Worm (Caenorhabditis elegans) whole organism, L3 larva: ENCODE results near the gene gpcp-2.

ENCODE experiments used
- R02D3.7 ChIP-seq: fragments of 150-350 bp; optimal IDR thresholded peaks from 2 replicates; lab custom pipeline; 2014; ENCODE audit warnings: missing biosample characterization, missing genetic modification characterization
- ZK546.5 ChIP-seq: sonication (generic microtip); optimal IDR thresholded peaks from 2 replicates; lab custom pipeline; 2017; ENCODE audit warnings: missing biosample characterization, missing genetic modification characterization
- aly-2 ChIP-seq: fragments of 150-350 bp; optimal IDR thresholded peaks from 2 replicates; lab custom pipeline; 2014; ENCODE audit warnings: missing biosample characterization, missing genetic modification characterization
- ama-1 ChIP-seq: fragments of 150-350 bp; optimal IDR thresholded peaks from 2 replicates; lab custom pipeline; 2018
- ceh-16 ChIP-seq: sonication (generic microtip); optimal IDR thresholded peaks from 2 replicates; lab custom pipeline; 2017; ENCODE audit warnings: missing biosample characterization, missing genetic modification characterization
- ceh-28 ChIP-seq: fragments of 150-350 bp; optimal IDR thresholded peaks from 2 replicates; lab custom pipeline; 2014; ENCODE audit warnings: missing biosample characterization, missing genetic modification reagents, missing genetic modification characterization
- ceh-82 ChIP-seq: fragments of 150-350 bp; optimal IDR thresholded peaks from 2 replicates; lab custom pipeline; 2014; ENCODE audit warnings: missing biosample characterization, missing genetic modification characterization
- daf-12 ChIP-seq: fragments of 150-350 bp; optimal IDR thresholded peaks from 2 replicates; lab custom pipeline; 2014; ENCODE audit warnings: missing biosample characterization, missing genetic modification reagents, missing genetic modification characterization
- egl-27 ChIP-seq: sonication (generic microtip); optimal IDR thresholded peaks from 4 replicates; lab custom pipeline; 2017; ENCODE audit warnings: missing biosample characterization, missing genetic modification reagents, missing genetic modification characterization
- egl-5 ChIP-seq: fragments of 150-350 bp; optimal IDR thresholded peaks from 2 replicates; lab custom pipeline; 2017; ENCODE audit warnings: missing biosample characterization, missing genetic modification reagents, missing genetic modification characterization, inconsistent platforms
- elt-1 ChIP-seq: fragments of 150-350 bp; optimal IDR thresholded peaks from 2 replicates; lab custom pipeline; 2014; ENCODE audit warnings: missing biosample characterization, missing genetic modification characterization
- elt-2 ChIP-seq: sonication (generic microtip); optimal IDR thresholded peaks from 2 replicates; lab custom pipeline; 2016; ENCODE audit warnings: missing genetic modification reagents, mild to moderate bottlenecking, missing genetic modification characterization, missing compliant biosample characterization
- elt-3 ChIP-seq, 3 experiments: fragments of 150-350 bp in 1 of 3; sonication (generic microtip) in 2 of 3; optimal IDR thresholded peaks; 2 replicates in 2 of 3; 4 replicates in 1 of 3; lab custom pipeline; 2014 to 2017; ENCODE audit warnings: missing biosample characterization in 3 of 3, missing genetic modification characterization in 3 of 3
- eor-1 ChIP-seq, 2 experiments: fragments of 150-350 bp; optimal IDR thresholded peaks; 2 replicates each; lab custom pipeline; 2014 to 2018; ENCODE audit warnings: missing biosample characterization in 2 of 2, missing genetic modification characterization in 2 of 2
- fkh-10 ChIP-seq: sonication (generic microtip); optimal IDR thresholded peaks from 2 replicates; lab custom pipeline; 2017; ENCODE audit warnings: missing biosample characterization, missing genetic modification reagents, missing genetic modification characterization
- jun-1 ChIP-seq: fragments of 150-350 bp; optimal IDR thresholded peaks from 2 replicates; lab custom pipeline; 2014; ENCODE audit warnings: missing biosample characterization, missing genetic modification reagents, missing genetic modification characterization
- lin-39 ChIP-seq: fragments of 150-350 bp; optimal IDR thresholded peaks from 2 replicates; lab custom pipeline; 2018; ENCODE audit warnings: missing biosample characterization, missing genetic modification reagents, missing genetic modification characterization
- lsy-12 ChIP-seq: sonication (generic microtip); optimal IDR thresholded peaks from 2 replicates; lab custom pipeline; 2016; ENCODE audit warnings: mild to moderate bottlenecking, missing genetic modification characterization, missing compliant biosample characterization
- nfya-1 ChIP-seq: sonication (generic microtip); optimal IDR thresholded peaks from 2 replicates; lab custom pipeline; 2017; ENCODE audit warnings: missing genetic modification characterization, mild to moderate bottlenecking, missing compliant biosample characterization, antibody characterized with exemption, moderate library complexity; ENCODE audit not compliant: insufficient read depth
- nhr-11 ChIP-seq: fragments of 150-350 bp; optimal IDR thresholded peaks from 2 replicates; lab custom pipeline; 2014; ENCODE audit warnings: missing biosample characterization, missing genetic modification characterization
- nhr-23 ChIP-seq: fragments of 150-350 bp; optimal IDR thresholded peaks from 2 replicates; lab custom pipeline; 2014; ENCODE audit warnings: missing biosample characterization, missing genetic modification reagents, missing genetic modification characterization
- nhr-237 ChIP-seq: fragments of 150-350 bp; optimal IDR thresholded peaks from 2 replicates; lab custom pipeline; 2014; ENCODE audit warnings: missing biosample characterization, missing genetic modification characterization
- nhr-25 ChIP-seq: sonication (generic microtip); optimal IDR thresholded peaks from 2 replicates; lab custom pipeline; 2017; ENCODE audit warnings: missing biosample characterization, missing genetic modification characterization
- nhr-43 ChIP-seq: sonication (generic microtip); optimal IDR thresholded peaks from 2 replicates; lab custom pipeline; 2016; ENCODE audit warnings: mild to moderate bottlenecking, missing genetic modification characterization, missing compliant biosample characterization; ENCODE audit not compliant: poor library complexity, severe bottlenecking
- nhr-76 ChIP-seq: fragments of 150-350 bp; sonication (generic microtip); optimal IDR thresholded peaks from 5 replicates; lab custom pipeline; 2014; ENCODE audit warnings: missing biosample characterization, missing genetic modification characterization
- nhr-77 ChIP-seq: fragments of 150-350 bp; optimal IDR thresholded peaks from 2 replicates; lab custom pipeline; 2014; ENCODE audit warnings: missing biosample characterization, missing genetic modification characterization
- pqm-1 ChIP-seq: fragments of 150-350 bp; optimal IDR thresholded peaks from 2 replicates; lab custom pipeline; 2017; ENCODE audit warnings: missing biosample characterization, missing genetic modification characterization, inconsistent platforms
- skn-1 ChIP-seq: fragments of 150-350 bp; optimal IDR thresholded peaks from 2 replicates; lab custom pipeline; 2014; ENCODE audit warnings: missing biosample characterization, missing genetic modification characterization
- snpc-4 ChIP-seq: fragments of 150-350 bp; optimal IDR thresholded peaks from 2 replicates; lab custom pipeline; 2014; ENCODE audit warnings: missing biosample characterization, missing genetic modification characterization
- tbx-2 ChIP-seq: sonication (generic microtip); optimal IDR thresholded peaks from 2 replicates; lab custom pipeline; 2016; ENCODE audit warnings: mild to moderate bottlenecking, missing genetic modification characterization, missing compliant biosample characterization
- unc-39 ChIP-seq: sonication (generic microtip); optimal IDR thresholded peaks from 4 replicates; lab custom pipeline; 2017; ENCODE audit warnings: missing biosample characterization, missing genetic modification characterization
- ztf-11 ChIP-seq: fragments of 150-350 bp; optimal IDR thresholded peaks from 2 replicates; lab custom pipeline; 2014; ENCODE audit warnings: missing biosample characterization, missing genetic modification characterization
- ztf-4 ChIP-seq: fragments of 150-350 bp; optimal IDR thresholded peaks from 2 replicates; lab custom pipeline; 2014; ENCODE audit warnings: missing biosample characterization, missing genetic modification characterization

The gpcp-2 gene

DNA sequence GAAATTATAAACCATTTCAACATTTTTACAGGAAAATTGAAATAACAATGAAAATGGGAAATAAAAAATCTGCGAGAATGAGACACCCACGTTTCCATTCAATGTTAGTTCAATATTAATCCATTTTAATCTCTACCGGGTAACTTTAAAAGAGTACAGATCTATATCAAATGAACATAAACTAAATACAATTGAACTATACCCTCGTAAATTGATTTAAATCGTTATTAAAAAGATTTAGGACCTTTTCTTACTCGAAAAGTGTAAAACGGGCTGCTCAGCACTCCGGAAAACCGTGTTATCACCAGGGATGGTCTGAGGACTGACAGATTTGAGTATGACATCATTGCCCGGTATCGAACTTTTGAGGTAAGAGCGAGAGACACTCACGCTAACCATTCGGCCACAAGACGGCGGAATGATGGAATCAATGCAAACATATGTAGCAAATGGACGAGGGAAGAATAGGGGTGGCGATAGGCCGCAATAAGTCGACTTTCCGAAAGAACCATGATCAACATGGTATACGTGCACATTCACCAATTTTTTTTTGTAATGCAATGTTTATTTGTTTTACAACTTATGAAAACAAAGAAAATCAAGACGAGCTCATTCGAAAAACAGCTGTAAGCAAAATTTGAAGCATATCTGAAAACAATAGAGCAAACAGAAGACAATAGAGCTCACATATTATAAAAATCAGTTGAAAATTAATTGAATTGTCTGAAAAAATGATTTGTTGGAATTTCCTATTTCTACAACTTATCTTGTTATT is 33.9 kb upstream of the gpcp-2 start, which contains the start of the genes chst-1 and C41C4.9:
chst-1 (minus strand) TSS at position 51 of the 775 bp plus-strand sequence.
C41C4.9 (plus strand) TSS at position 725 of the 775 bp plus-strand sequence.
- no peak for TF ChIP-seq ztf-11 (tag; lab: Kevin White, UChicago)
- TF ChIP-seq ceh-16, result peak; percentile 22
- TF ChIP-seq nhr-77, result peak; percentile 83
- TF ChIP-seq R02D3.7, result peak; percentile 21
- TF ChIP-seq nhr-23, result no peak
- no peak for TF ChIP-seq fkh-10
- no peak for TF ChIP-seq nhr-76 (tag; lab: Kevin White, UChicago)
- peak; percentile 6 for TF ChIP-seq ama-1
- peak; percentile 75 for TF ChIP-seq nhr-25
- no peak for TF ChIP-seq snpc-4 (tag; lab: Kevin White, UChicago)
- TF ChIP-seq elt-3 (tag; optimal IDR thresholded peaks at IDR 0.05; lab: Kevin White, UChicago), result peak in 1 of 3 experiments; percentile 79
- TF ChIP-seq eor-1 (tag; optimal IDR thresholded peaks at IDR 0.05; lab: Kevin White, UChicago), result no peak
- peak; percentile 55 for TF ChIP-seq lin-39 (tag; lab: Kevin White, UChicago)
- peak; percentile 52 for TF ChIP-seq nfya-1
- peak; percentile 83 for TF ChIP-seq nhr-43 (tag; lab: Kevin White, UChicago)
- peak; percentile 61 for TF ChIP-seq tbx-2 (tag; lab: Kevin White, UChicago)
- TF ChIP-seq lsy-12 (tag; lab: Kevin White, UChicago), result peak; percentile 76
- TF ChIP-seq ceh-28, result no peak
- TF ChIP-seq ceh-82 (tag; lab: Kevin White, UChicago), result no peak
- TF ChIP-seq skn-1 (tag; lab: Kevin White, UChicago), result peak; percentile 47
- peak; percentile 0 for TF ChIP-seq egl-5
- no peak for TF ChIP-seq nhr-237 (tag; lab: Kevin White, UChicago)
- peak; percentile 60 for TF ChIP-seq elt-2 (tag; lab: Kevin White, UChicago)

ce11 chrII:8104998-8105397 is 31.8 kb upstream of the gpcp-2 start, which contains the start of gene sfxn-5:
Gene sfxn-5 (minus strand): TSS chrII:8105052.
- TF ChIP-seq unc-39 (tag; lab: Kevin White, UChicago), result no peak
- TF ChIP-seq elt-2 (tag; lab: Kevin White, UChicago), result peak; percentile 17
- peak; percentile 33 for TF ChIP-seq nfya-1

DNA sequence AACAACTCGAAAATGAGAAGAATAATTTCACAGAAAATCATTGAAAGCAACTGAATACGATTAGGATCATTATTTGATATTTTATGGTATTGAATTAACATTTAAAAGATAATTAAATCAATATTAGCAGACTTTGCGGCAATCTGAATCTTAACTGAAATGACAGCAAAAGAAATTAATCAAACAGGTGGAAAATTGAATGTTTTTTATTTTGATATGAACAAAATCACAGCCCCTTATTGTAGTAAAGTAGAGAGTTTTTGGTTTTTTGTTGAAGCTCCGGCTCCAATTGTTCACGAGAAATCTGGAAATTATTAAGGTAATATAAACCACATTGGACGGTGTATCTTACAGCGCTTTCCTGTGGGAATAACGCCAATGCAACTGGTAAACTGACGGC is 28.9 kb upstream of the gpcp-2 start, which contains the start of gene sre-2:
sre-2 (minus strand) TSS at position 101 of the 400 bp plus-strand sequence.
- TF ChIP-seq aly-2, result no peak
- TF ChIP-seq ztf-11 (tag; lab: Kevin White, UChicago), result no peak
- no peak for TF ChIP-seq fkh-10
- no peak for TF ChIP-seq lin-39 (tag; lab: Kevin White, UChicago)
- TF ChIP-seq nhr-77, result no peak
- TF ChIP-seq nhr-11 (tag; lab: Kevin White, UChicago), result no peak
- no peak for TF ChIP-seq pqm-1 (tag; lab: Kevin White, UChicago)
- no peak for TF ChIP-seq egl-27
- TF ChIP-seq nfya-1, result no peak

DNA sequence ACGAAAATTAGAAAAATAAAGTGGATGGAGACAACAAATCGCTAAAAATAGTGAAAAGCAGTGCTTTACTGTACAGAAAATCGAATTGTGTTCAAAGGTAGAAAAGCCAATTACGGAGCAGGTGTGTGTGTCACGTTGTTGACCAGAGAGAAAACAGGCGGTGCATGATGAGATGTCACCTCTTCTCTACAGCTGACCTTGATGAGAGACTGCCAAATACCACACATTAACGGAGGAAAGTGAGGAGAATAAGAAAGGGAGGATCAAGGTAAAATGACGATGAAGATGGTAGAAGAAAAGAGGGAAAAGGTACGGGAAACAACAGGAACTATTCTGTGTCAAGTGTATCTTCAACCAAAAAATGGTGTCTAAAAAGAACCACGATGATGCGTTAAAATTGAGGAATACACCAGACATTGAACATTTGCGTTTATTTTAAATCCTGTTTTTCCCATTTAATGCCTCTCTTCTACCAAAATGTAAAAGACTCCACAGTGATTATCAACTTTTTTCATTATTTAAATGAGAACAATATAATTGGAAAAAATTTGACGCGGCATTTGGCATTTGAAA is 26.1 kb upstream of the gpcp-2 start:
- TF ChIP-seq lin-39 (tag; lab: Kevin White, UChicago), result no peak
- peak; percentile 23 for TF ChIP-seq nhr-23
- peak; percentile 66 for TF ChIP-seq nhr-25

DNA sequence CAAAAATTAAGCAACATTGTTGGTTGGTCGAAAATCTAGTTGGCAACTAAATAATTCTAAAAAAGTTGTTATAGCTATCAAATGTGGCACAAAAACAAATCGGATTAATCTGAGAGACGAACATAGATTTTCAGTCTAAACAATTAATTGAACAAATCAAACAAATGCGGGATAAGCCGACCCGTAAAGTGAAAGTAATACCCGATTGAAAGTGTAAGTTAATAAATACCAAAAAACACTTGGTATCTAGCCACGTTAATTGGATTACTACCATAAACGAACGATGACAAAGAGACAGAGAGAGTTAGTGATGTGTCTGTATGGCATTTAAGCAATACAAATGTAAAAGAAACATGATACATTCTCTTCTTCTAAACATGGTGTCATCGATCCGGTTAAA is 20.7 kb upstream of the gpcp-2 start:
- peak; percentile 41 for TF ChIP-seq nhr-25
- no peak for TF ChIP-seq jun-1 (tag; lab: Kevin White, UChicago)

DNA sequence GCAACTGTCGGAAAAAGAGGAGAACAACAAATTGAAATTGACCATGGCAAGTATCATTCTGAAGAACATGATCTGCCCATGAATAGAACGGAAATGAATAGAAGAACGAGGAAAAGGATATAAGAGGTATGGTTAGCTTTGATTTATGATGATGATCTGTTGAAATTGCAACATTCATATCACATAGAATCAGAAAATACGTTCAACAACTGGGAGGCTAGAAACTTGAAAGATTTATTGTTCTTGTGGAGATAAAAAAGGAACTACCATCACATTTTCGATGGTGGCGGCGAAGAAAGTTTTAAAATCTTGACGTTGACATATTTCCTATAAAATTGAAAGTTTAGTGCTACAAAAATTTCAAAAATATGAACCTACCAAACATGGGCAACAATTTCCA is 20.1 kb upstream of the gpcp-2 start:
- TF ChIP-seq lin-39 (tag; lab: Kevin White, UChicago) (no peak), elt-1 (no peak), daf-12 (tag; lab: Kevin White, UChicago) (no peak), ZK546.5 (tag; lab: Kevin White, UChicago) (no peak), ztf-4 (tag; lab: Kevin White, UChicago) (no peak)
